Worm (Caenorhabditis elegans) whole organism, L1 larva: ENCODE measurements around the gene C49G7.7.

ENCODE experiments used
- Y116A8C.19 ChIP-seq: sonication (generic microtip); optimal IDR thresholded peaks from 2 replicates; lab custom pipeline; 2016; ENCODE audit warnings: missing compliant biosample characterization, missing genetic modification characterization, borderline replicate concordance
- aly-2 ChIP-seq: fragments of 150-350 bp; optimal IDR thresholded peaks from 2 replicates; lab custom pipeline; 2014; ENCODE audit warnings: missing biosample characterization, missing genetic modification characterization
- ceh-82 ChIP-seq, 3 experiments: fragments of 150-350 bp in 1 of 3; sonication (generic microtip) in 2 of 3; optimal IDR thresholded peaks; 2 replicates each; lab custom pipeline; 2014 to 2017; ENCODE audit warnings: missing biosample characterization in 3 of 3, missing genetic modification characterization in 3 of 3
- elt-2 ChIP-seq: sonication (generic microtip); optimal IDR thresholded peaks from 2 replicates; lab custom pipeline; 2016; ENCODE audit warnings: missing genetic modification characterization, mild to moderate bottlenecking, inconsistent platforms, missing compliant biosample characterization, missing genetic modification reagents
- fos-1 ChIP-seq: fragments of 150-350 bp; optimal IDR thresholded peaks from 2 replicates; lab custom pipeline; 2014; ENCODE audit warnings: missing biosample characterization, missing genetic modification characterization
- hlh-4 ChIP-seq: sonication (generic microtip); optimal IDR thresholded peaks from 2 replicates; lab custom pipeline; 2016; ENCODE audit warnings: mild to moderate bottlenecking, missing genetic modification characterization, missing compliant biosample characterization
- nhr-11 ChIP-seq: fragments of 150-350 bp; optimal IDR thresholded peaks from 2 replicates; lab custom pipeline; 2014; ENCODE audit warnings: missing biosample characterization, missing genetic modification characterization
- nhr-12 ChIP-seq: sonication (generic microtip); optimal IDR thresholded peaks from 2 replicates; lab custom pipeline; 2017; ENCODE audit warnings: missing biosample characterization, missing genetic modification characterization
- pqm-1 ChIP-seq: sonication (generic microtip); optimal IDR thresholded peaks from 3 replicates; lab custom pipeline; 2017; ENCODE audit warnings: missing biosample characterization, missing genetic modification characterization
- snpc-4 ChIP-seq: fragments of 150-350 bp; optimal IDR thresholded peaks from 2 replicates; lab custom pipeline; 2014; ENCODE audit warnings: missing biosample characterization, missing genetic modification characterization
- tbx-2 ChIP-seq: sonication (generic microtip); optimal IDR thresholded peaks from 2 replicates; lab custom pipeline; 2016; ENCODE audit warnings: missing genetic modification characterization, missing compliant biosample characterization
- unc-62 ChIP-seq: fragments of 150-350 bp; optimal IDR thresholded peaks from 2 replicates; lab custom pipeline; 2014; ENCODE audit warnings: missing biosample characterization, missing genetic modification reagents, missing genetic modification characterization
- ztf-11 ChIP-seq, 2 experiments: sonication (generic microtip); optimal IDR thresholded peaks; 2 replicates each; lab custom pipeline; 2016 to 2017; ENCODE audit warnings: missing genetic modification characterization in 2 of 2, missing biosample characterization in 1 of 2, missing compliant biosample characterization in 1 of 2
- ztf-4 ChIP-seq: fragments of 150-350 bp; optimal IDR thresholded peaks from 2 replicates; lab custom pipeline; 2014; ENCODE audit warnings: missing biosample characterization, missing genetic modification characterization

DNA sequence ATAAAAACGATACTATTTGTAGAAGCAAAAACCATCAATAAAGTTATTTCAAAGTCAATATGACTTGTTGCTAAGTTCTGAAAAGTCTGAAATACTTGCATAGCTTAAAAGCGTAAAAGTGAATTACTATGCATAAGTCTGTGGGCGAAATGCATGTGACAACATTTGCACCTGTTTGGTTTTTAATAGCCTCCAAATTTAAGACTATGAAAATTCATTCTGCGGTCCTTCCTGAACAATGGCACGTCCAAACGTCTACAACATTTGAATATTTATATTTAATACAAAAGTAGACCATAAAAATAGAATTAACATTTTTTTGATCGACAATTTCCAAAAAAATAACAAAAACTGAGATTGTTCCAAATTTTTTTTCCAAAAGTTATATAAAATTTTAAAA, 12.5 kb upstream of the C49G7.7 start, which contains the start of gene K09D9.14:
- TF ChIP-seq Y116A8C.19 (tag; lab: Kevin White, UChicago): no peak
- TF ChIP-seq tbx-2 (tag; lab: Kevin White, UChicago): no peak
- no peak for TF ChIP-seq ztf-4
- no peak for TF ChIP-seq ztf-11 (tag; optimal IDR thresholded peaks at IDR 0.05; lab: Kevin White, UChicago)
- TF ChIP-seq hlh-4 (tag; lab: Kevin White, UChicago): no peak
- no peak for TF ChIP-seq ceh-82 (tag; optimal IDR thresholded peaks at IDR 0.05; lab: Kevin White, UChicago)
- no peak for TF ChIP-seq fos-1 (tag; lab: Kevin White, UChicago)
- no peak for TF ChIP-seq unc-62
- no peak for TF ChIP-seq elt-2 (tag; lab: Kevin White, UChicago)
- TF ChIP-seq nhr-11 (tag; lab: Kevin White, UChicago): no peak
- no peak for TF ChIP-seq pqm-1
- TF ChIP-seq aly-2 (tag; lab: Kevin White, UChicago): no peak
- TF ChIP-seq nhr-12 (tag; lab: Kevin White, UChicago): no peak
- TF ChIP-seq snpc-4 (tag; lab: Kevin White, UChicago): no peak
